Fruit fly (Drosophila melanogaster): ENCODE data around the gene CG6576.

The CG6576 gene

DNA sequence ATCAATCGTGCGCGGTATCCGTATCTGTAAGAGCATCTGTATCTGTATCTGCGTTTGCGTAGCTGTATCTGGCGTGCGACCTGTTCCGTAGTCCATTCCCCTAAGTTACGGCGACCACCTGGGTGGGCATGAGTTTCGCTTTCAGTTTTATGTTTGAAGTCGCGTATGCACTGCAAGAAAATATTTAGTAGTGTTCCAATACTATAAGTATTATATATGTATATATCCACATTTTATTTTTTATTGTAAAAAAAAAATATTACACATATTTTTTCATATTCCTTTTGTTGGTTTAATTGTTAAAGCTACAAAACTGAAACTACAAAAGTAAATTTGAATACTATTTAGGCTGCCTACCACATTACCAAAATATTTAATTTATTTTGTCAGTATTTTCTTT lies 42.9 kb upstream of the CG6576 start (continued):
- TF ChIP-seq tgo (GFP tag; IDR thresholded peaks at IDR 0.05) (no peak), CTCF (GFP tag; optimal IDR thresholded peaks at IDR 0.05) (no peak), ewg (GFP tag; optimal IDR thresholded peaks at IDR 0.05) (no peak), Hr3 (GFP tag; optimal IDR thresholded peaks at IDR 0.05) (no peak), en (GFP tag; optimal IDR thresholded peaks at IDR 0.05) (no peak), Vsx1 (GFP tag; optimal IDR thresholded peaks at IDR 0.05) (no peak), NC2β (GFP tag; optimal IDR thresholded peaks at IDR 0.05) (no peak), CG43689 (GFP tag; IDR thresholded peaks at IDR 0.05) (no peak), CG7745 (tag; optimal IDR thresholded peaks at IDR 0.05) (no peak), mam (GFP tag; optimal IDR thresholded peaks at IDR 0.05) (no peak), chinmo (GFP tag; IDR thresholded peaks at IDR 0.05; ENCODE audit: partially characterized antibody) (no peak), da (GFP tag; optimal IDR thresholded peaks at IDR 0.05) (no peak), ac (GFP tag; optimal IDR thresholded peaks at IDR 0.05) (no peak), CG8765 (GFP tag; IDR thresholded peaks at IDR 0.05) (no peak), Med (GFP tag) (peak; percentile 53), CG8388 (GFP tag; optimal IDR thresholded peaks at IDR 0.05) (peak; percentile 24), ap (GFP tag; IDR thresholded peaks at IDR 0.05) (no peak), Opbp (GFP tag; IDR thresholded peaks at IDR 0.05; ENCODE audit: partially characterized antibody) (no peak), CG7556 (GFP tag; optimal IDR thresholded peaks at IDR 0.05) (peak; percentile 33), vvl (GFP tag; IDR thresholded peaks at IDR 0.05) (no peak), BtbVII (GFP tag; optimal IDR thresholded peaks at IDR 0.05) (no peak), CG2678 (tag; optimal IDR thresholded peaks at IDR 0.05) (peak; percentile 56), grn (GFP tag; optimal IDR thresholded peaks at IDR 0.05) (no peak), Sox102F (GFP tag; optimal IDR thresholded peaks at IDR 0.05) (peak; percentile 38), Hr78 (GFP tag; optimal IDR thresholded peaks at IDR 0.05) (no peak), PHDP (tag; optimal IDR thresholded peaks at IDR 0.05) (peak; percentile 39), CG7357 (GFP tag; IDR thresholded peaks at IDR 0.05) (no peak), CG10431 (GFP tag; optimal IDR thresholded peaks at IDR 0.05) (no peak), hbn (GFP tag; IDR thresholded peaks at IDR 0.05; ENCODE audit: partially characterized antibody) (no peak), CG8281 (tag; optimal IDR thresholded peaks at IDR 0.05) (no peak), CG2889 (GFP tag; IDR thresholded peaks at IDR 0.05) (no peak), CG6689 (GFP tag; IDR thresholded peaks at IDR 0.05) (no peak), Ptx1 (GFP tag; IDR thresholded peaks at IDR 0.05) (no peak), eve (GFP tag; optimal IDR thresholded peaks at IDR 0.05) (no peak), CG18262 (tag; optimal IDR thresholded peaks at IDR 0.05) (peak; percentile 29), Dbx (GFP tag; IDR thresholded peaks at IDR 0.05) (no peak), mirr (GFP tag; optimal IDR thresholded peaks at IDR 0.05) (no peak), CG31224 (GFP tag; IDR thresholded peaks at IDR 0.05) (no peak)

DNA sequence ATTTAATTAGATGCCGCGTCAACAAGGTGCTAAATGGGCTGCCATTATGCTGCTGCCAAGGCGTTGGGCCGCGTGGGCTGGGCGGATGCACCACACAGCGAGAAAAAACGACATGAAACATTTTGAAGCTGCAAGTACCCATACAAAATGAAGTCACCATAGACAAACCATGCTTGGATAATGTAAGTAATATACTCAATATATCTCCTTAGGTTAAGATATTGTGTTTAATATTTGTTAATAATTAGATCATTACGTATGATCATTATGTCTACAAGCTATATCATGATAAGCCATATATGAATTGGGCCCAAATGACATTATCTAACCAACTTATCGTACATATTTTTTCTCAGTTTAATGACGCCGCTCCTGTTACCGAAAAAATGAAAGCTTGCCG lies 39.8 kb upstream of the CG6576 start:
- peak; percentile 72 for TF ChIP-seq Ets65A (GFP tag)
- no peak for TF ChIP-seq wek (GFP tag; optimal IDR thresholded peaks at IDR 0.05)

DNA sequence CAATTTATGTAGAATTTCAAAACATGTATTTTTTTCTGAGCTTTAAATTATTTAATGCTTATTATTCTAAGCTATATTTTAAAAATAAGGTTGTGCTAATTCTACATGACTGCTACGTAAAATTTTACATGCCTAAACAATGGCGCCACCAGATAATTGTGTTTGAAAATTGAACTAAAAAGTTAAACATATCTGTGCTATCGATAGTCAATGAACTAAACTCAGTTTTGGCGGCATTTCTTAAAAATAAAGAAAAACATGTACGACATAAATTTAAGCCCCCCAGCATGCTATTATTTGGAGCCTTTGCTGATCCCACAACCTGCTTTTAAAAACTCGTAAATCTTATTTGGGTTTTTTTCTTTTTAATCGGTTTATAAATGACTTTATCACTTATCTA lies 37.2 kb upstream of the CG6576 start:
- no peak for TF ChIP-seq Poxn (GFP tag; IDR thresholded peaks at IDR 0.05)
- TF ChIP-seq CG18476 (GFP tag; optimal IDR thresholded peaks at IDR 0.05): no peak
- peak; percentile 63 for TF ChIP-seq inv (GFP tag; IDR thresholded peaks at IDR 0.05; ENCODE audit: partially characterized antibody)
- peak; percentile 18 for TF ChIP-seq CG2678 (tag; optimal IDR thresholded peaks at IDR 0.05)
- peak; percentile 98 for TF ChIP-seq E2f2 (GFP tag; IDR thresholded peaks at IDR 0.05)
- TF ChIP-seq ken (GFP tag; IDR thresholded peaks at IDR 0.05): no peak
- no peak for TF ChIP-seq slbo (GFP tag; IDR thresholded peaks at IDR 0.05)
- peak; percentile 28; the same call in 1 of the 2 replicates for TF ChIP-seq CG31441 (GFP tag; IDR thresholded peaks at IDR 0.05)
- TF ChIP-seq ato (GFP tag; IDR thresholded peaks at IDR 0.05; ENCODE audit: partially characterized antibody): peak; percentile 49; the same call in 1 of the 2 replicates
- no peak for TF ChIP-seq CG18619 (GFP tag; optimal IDR thresholded peaks at IDR 0.05)
- TF ChIP-seq CG16813 (GFP tag; IDR thresholded peaks at IDR 0.05; ENCODE audit: partially characterized antibody): peak; percentile 75
- no peak for TF ChIP-seq Eip74EF (GFP tag; optimal IDR thresholded peaks at IDR 0.05)
- no peak for TF ChIP-seq Doc2 (GFP tag; IDR thresholded peaks at IDR 0.05)
